Fruit fly (Drosophila melanogaster) whole organism, embryonic: ENCODE results near the gene p24-1.

Experiments
- CG11398 ChIP-seq: fragments of 200-800 bp; sonication (Bioruptor generic); optimal IDR thresholded peaks from 2 replicates; lab custom pipeline; 2016; ENCODE audit warnings: missing biosample characterization, missing genetic modification characterization
- CG13287 ChIP-seq: fragments of 200-800 bp; sonication (Bioruptor generic); IDR thresholded peaks from 2 replicates; pipeline ENCODE4 v1.3.6; 2022; ENCODE audit warnings: missing biosample characterization, missing genetic modification characterization; ENCODE audit not compliant: partially characterized antibody
- CG15479 ChIP-seq: fragments of 200-800 bp; sonication (Bioruptor generic); optimal IDR thresholded peaks from 3 replicates; lab custom pipeline; 2019; ENCODE audit warnings: missing biosample characterization, mild to moderate bottlenecking, missing genetic modification characterization, moderate library complexity
- CG18011 ChIP-seq: fragments of 200-800 bp; sonication (Bioruptor generic); optimal IDR thresholded peaks from 2 replicates; lab custom pipeline; 2017; ENCODE audit warnings: missing biosample characterization, missing genetic modification characterization, mild to moderate bottlenecking, moderate library complexity, missing genotype
- Dll ChIP-seq: fragments of 200-800 bp; sonication (Bioruptor generic); IDR thresholded peaks from 4 replicates; pipeline ENCODE4 v1.3.6; 2022; ENCODE audit warnings: missing biosample characterization, missing genetic modification characterization; ENCODE audit not compliant: partially characterized antibody
- Kr ChIP-seq: fragments of 200-800 bp; sonication (Bioruptor generic); optimal IDR thresholded peaks from 2 replicates; lab custom pipeline; 2017; ENCODE audit warnings: missing biosample characterization, mild to moderate bottlenecking, missing genetic modification characterization
- MESR4 ChIP-seq: fragments of 200-800 bp; sonication (Bioruptor generic); optimal IDR thresholded peaks from 2 replicates; lab custom pipeline; 2018; ENCODE audit warnings: missing biosample characterization, mild to moderate bottlenecking, missing genetic modification characterization, moderate library complexity
- NC2β ChIP-seq: fragments of 200-800 bp; sonication (Bioruptor generic); optimal IDR thresholded peaks from 2 replicates; lab custom pipeline; 2016; ENCODE audit warnings: missing biosample characterization, missing genetic modification characterization
- Pdp1 ChIP-seq, 2 experiments: fragments of 200-800 bp; sonication (Bioruptor generic); optimal IDR thresholded peaks; 3 replicates each; lab custom pipeline; 2016; ENCODE audit warnings: missing biosample characterization in 2 of 2, missing genetic modification characterization in 2 of 2, mild to moderate bottlenecking in 1 of 2, moderate library complexity in 1 of 2
- inv ChIP-seq: fragments of 200-800 bp; sonication (Bioruptor generic); IDR thresholded peaks from 2 replicates; pipeline ENCODE4 v1.3.6; 2022; ENCODE audit warnings: missing biosample characterization, missing genetic modification characterization; ENCODE audit not compliant: partially characterized antibody
- run ChIP-seq: fragments of 200-800 bp; sonication (Bioruptor generic); optimal IDR thresholded peaks from 3 replicates; lab custom pipeline; 2018; ENCODE audit warnings: missing biosample characterization, mild to moderate bottlenecking, missing genetic modification characterization

- TF ChIP-seq Pdp1 (GFP tag; optimal IDR thresholded peaks at IDR 0.05; lab: Kevin White, UChicago) (no peak), inv (GFP tag; lab: Robert Waterston, UW) (no peak), MESR4 (GFP tag; lab: Kevin White, UChicago) (no peak), CG11398 (no peak), run (tag; lab: Kevin White, UChicago) (no peak), CG15479 (no peak), Kr (GFP tag; lab: Kevin White, UChicago) (no peak), NC2β (GFP tag; lab: Kevin White, UChicago) (no peak), Dll (no peak), CG13287 (no peak), CG18011 (peak; percentile 6)
Observed at dm6 chrX:11885356-11885755, 33.0 kb upstream of the p24-1 start.
